Worm (Caenorhabditis elegans) whole organism, young adult: ENCODE data around the gene vps-54.

Experiments used
- ZK185.1 ChIP-seq: sonication (generic microtip); optimal IDR thresholded peaks from 2 replicates; lab custom pipeline; 2016; ENCODE audit warnings: mild to moderate bottlenecking, missing genetic modification characterization, missing compliant biosample characterization; ENCODE audit not compliant: poor library complexity, severe bottlenecking
- akir-1 ChIP-seq: fragments of 200-800 bp; sonication (Bioruptor generic); optimal IDR thresholded peaks from 2 replicates; lab custom pipeline; 2018; ENCODE audit warnings: mild to moderate bottlenecking, missing genetic modification characterization, moderate library complexity, missing compliant biosample characterization
- ceh-58 ChIP-seq: fragments of 200-800 bp; sonication (Bioruptor generic); IDR thresholded peaks from 2 replicates; pipeline ENCODE4 v1.3.6; 2022; ENCODE audit warnings: missing genetic modification characterization, missing compliant biosample characterization
- dpl-1 ChIP-seq: fragments of 150-350 bp; optimal IDR thresholded peaks from 2 replicates; lab custom pipeline; 2014; ENCODE audit warnings: missing biosample characterization, missing genetic modification reagents, missing genetic modification characterization
- nhr-90 ChIP-seq: sonication (generic microtip); optimal IDR thresholded peaks from 2 replicates; lab custom pipeline; 2016; ENCODE audit warnings: missing genotype, mild to moderate bottlenecking, missing genetic modification characterization, missing compliant biosample characterization
- snpc-4 ChIP-seq, 5 experiments: fragments of 150-350 bp in 1 of 5; sonication (generic microtip) in 4 of 5; optimal IDR thresholded peaks; 2 replicates each; lab custom pipeline; 2014 to 2018; ENCODE audit warnings: missing genetic modification characterization in 5 of 5, missing biosample characterization in 3 of 5, antibody characterized with exemption in 2 of 5, mild to moderate bottlenecking in 2 of 5, missing compliant biosample characterization in 2 of 5, missing genotype in 2 of 5, moderate library complexity in 2 of 5, missing genetic modification reagents in 1 of 5
- unc-62 ChIP-seq: fragments of 150-350 bp; optimal IDR thresholded peaks from 2 replicates; lab custom pipeline; 2014; ENCODE audit warnings: missing biosample characterization, missing genetic modification reagents, missing genetic modification characterization
- zfh-2 ChIP-seq: fragments of 200-800 bp; sonication (Bioruptor generic); conservative IDR thresholded peaks from 2 replicates; pipeline ENCODE4 v1.3.6; 2022; ENCODE audit warnings: missing genetic modification reagents, missing genetic modification characterization, missing compliant biosample characterization

DNA sequence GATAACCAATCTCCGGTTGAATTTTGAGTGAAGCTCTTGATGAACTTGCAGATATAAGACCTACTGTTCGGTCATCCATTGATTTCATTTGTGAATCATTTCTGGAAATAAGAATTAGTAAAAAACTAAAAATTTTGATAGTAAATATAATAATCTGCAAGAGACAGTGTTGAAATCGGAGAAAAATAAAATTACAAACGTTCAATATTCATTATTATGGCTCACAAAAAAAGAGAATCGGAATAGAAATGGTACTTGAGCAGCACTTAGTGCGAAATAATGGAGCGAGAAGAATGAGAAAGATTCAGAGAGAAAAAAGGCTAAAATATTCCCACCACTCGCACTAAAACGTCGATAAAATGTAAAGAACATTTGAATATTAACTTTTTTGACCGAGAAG, at the start of gene vps-54:
- TF ChIP-seq snpc-4 (GFP tag; optimal IDR thresholded peaks at IDR 0.05; lab: Kevin White, UChicago), result no peak
- TF ChIP-seq snpc-4 (tag; optimal IDR thresholded peaks at IDR 0.05; lab: Kevin White, UChicago), result no peak
- TF ChIP-seq ZK185.1 (tag; lab: Kevin White, UChicago), result no peak
- TF ChIP-seq nhr-90 (tag; lab: Kevin White, UChicago), result no peak
- TF ChIP-seq akir-1 (GFP tag; lab: Kevin White, UChicago), result no peak
- no peak for TF ChIP-seq unc-62
- TF ChIP-seq zfh-2 (GFP tag; lab: Robert Waterston, UW), result no peak
- no peak for TF ChIP-seq dpl-1
- no peak for TF ChIP-seq ceh-58 (GFP tag; lab: Robert Waterston, UW)
